Fruit fly (Drosophila melanogaster) whole organism, wandering third instar larva: ENCODE results near the gene Svip.

ENCODE experiments used
- Abd-B ChIP-seq: fragments of >200 bp; optimal IDR thresholded peaks from 2 replicates; lab custom pipeline; 2017; ENCODE audit warnings: missing biosample characterization, missing genetic modification characterization
- Dfd ChIP-seq: fragments of >200 bp; optimal IDR thresholded peaks from 2 replicates; lab custom pipeline; 2017; ENCODE audit warnings: missing biosample characterization, missing genetic modification characterization
- Mio ChIP-seq: sonication (Bioruptor generic); optimal IDR thresholded peaks from 2 replicates; lab custom pipeline; 2016; ENCODE audit warnings: missing biosample characterization, missing genetic modification characterization
- N ChIP-seq: fragments of >200 bp; optimal IDR thresholded peaks from 2 replicates; lab custom pipeline; 2018; ENCODE audit warnings: missing biosample characterization, missing external identifiers, missing genetic modification characterization
- Sp1 ChIP-seq: fragments of 200-800 bp; sonication (Bioruptor generic); optimal IDR thresholded peaks from 3 replicates; lab custom pipeline; 2019; ENCODE audit warnings: missing biosample characterization, mild to moderate bottlenecking, missing genetic modification characterization, moderate library complexity
- jim ChIP-seq: fragments of 175-275, 200-325 bp; sonication (Bioruptor generic); optimal IDR thresholded peaks from 2 replicates; lab custom pipeline; 2016; ENCODE audit warnings: missing biosample characterization, mild to moderate bottlenecking, missing genetic modification characterization
- lola ChIP-seq: fragments of >200 bp; optimal IDR thresholded peaks from 2 replicates; lab custom pipeline; 2017; ENCODE audit warnings: missing biosample characterization, missing genetic modification characterization

DNA sequence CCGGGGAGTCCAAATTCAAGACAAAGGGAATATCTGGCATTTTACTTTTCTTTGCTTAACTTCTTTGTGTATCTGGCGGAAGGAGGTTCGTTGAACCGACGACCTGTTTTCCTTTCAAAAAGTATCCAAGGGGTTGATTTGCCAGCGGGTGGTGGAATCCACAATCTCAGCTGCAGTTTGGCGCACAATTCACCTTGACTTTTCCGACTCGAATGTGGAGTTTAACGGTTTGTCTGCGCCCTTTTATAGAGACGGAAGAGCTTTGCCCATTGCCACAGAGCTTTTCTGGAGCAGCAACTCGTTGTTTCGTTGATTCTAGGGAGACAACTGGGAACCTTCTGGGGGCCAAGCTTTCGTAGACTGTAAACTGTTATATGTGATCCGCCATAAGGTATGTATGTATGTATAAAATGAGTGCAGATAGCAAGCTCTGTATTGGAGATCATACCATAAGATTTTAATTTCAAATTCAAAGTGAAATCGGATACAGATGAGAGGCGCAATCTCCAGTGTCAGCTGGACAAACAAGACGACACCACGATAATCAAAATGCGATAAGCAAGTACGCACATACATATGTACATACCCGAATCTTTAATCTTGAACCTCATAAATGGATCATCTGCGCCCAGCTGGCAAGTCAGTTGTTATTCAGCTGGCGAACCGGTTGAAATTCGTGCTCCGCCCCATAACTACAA is 13.6 kb downstream of the Svip start, which contains the start of the genes Hsp67Bc, CG4456 and Hsp22:
- TF ChIP-seq Dfd (GFP tag; lab: Kevin White, UChicago) (no peak), Sp1 (GFP tag; lab: Kevin White, UChicago) (no peak), N (GFP tag; lab: Kevin White, UChicago) (no peak), jim (no peak), Mio (GFP tag; lab: Kevin White, UChicago) (no peak), Abd-B (GFP tag; lab: Kevin White, UChicago) (no peak), lola (GFP tag; lab: Kevin White, UChicago) (no peak)
